Fruit fly (Drosophila melanogaster) whole organism, wandering third instar larva: ENCODE measurements around the gene CG34164.

Experiments
- Abd-B ChIP-seq: fragments of >200 bp; optimal IDR thresholded peaks from 2 replicates; lab custom pipeline; 2017; ENCODE audit warnings: missing biosample characterization, missing genetic modification characterization
- CG32264 ChIP-seq: fragments of 200-800 bp; sonication (Bioruptor generic); optimal IDR thresholded peaks from 2 replicates; lab custom pipeline; 2016; ENCODE audit warnings: missing biosample characterization, missing genetic modification characterization
- Dfd ChIP-seq: fragments of >200 bp; optimal IDR thresholded peaks from 2 replicates; lab custom pipeline; 2017; ENCODE audit warnings: missing biosample characterization, missing genetic modification characterization
- Hr78 ChIP-seq: fragments of >200 bp; optimal IDR thresholded peaks from 2 replicates; lab custom pipeline; 2017; ENCODE audit warnings: missing biosample characterization, missing genetic modification characterization
- Jra ChIP-seq: sonication (Bioruptor generic); optimal IDR thresholded peaks from 2 replicates; lab custom pipeline; 2016; ENCODE audit warnings: missing biosample characterization, missing genetic modification characterization
- Myc ChIP-seq: fragments of >200 bp; optimal IDR thresholded peaks from 2 replicates; lab custom pipeline; 2017
- N ChIP-seq: fragments of >200 bp; optimal IDR thresholded peaks from 2 replicates; lab custom pipeline; 2018; ENCODE audit warnings: missing biosample characterization, missing external identifiers, missing genetic modification characterization
- br ChIP-seq: fragments of 200-800 bp; sonication (Bioruptor generic); optimal IDR thresholded peaks from 2 replicates; lab custom pipeline; 2016; ENCODE audit warnings: missing biosample characterization, missing genetic modification characterization
- h ChIP-seq: fragments of 200-800 bp; sonication (Bioruptor generic); optimal IDR thresholded peaks from 3 replicates; lab custom pipeline; 2016; ENCODE audit warnings: missing biosample characterization, mild to moderate bottlenecking, missing genetic modification characterization
- pan ChIP-seq: fragments of >200 bp; optimal IDR thresholded peaks from 2 replicates; lab custom pipeline; 2017
- psq ChIP-seq: fragments of 200-800 bp; sonication (Bioruptor generic); optimal IDR thresholded peaks from 3 replicates; lab custom pipeline; 2017; ENCODE audit warnings: missing biosample characterization, mild to moderate bottlenecking, missing genetic modification characterization, moderate library complexity
- rgr ChIP-seq: fragments of 200-800 bp; sonication (Bioruptor generic); optimal IDR thresholded peaks from 3 replicates; lab custom pipeline; 2016; ENCODE audit warnings: missing biosample characterization, mild to moderate bottlenecking, missing genetic modification characterization

dm6 chr2L:12049133-12049532, 7.0 kb upstream of the CG34164 start, which contains the start of gene PLCXD:
- TF ChIP-seq br = no peak
- TF ChIP-seq Jra (GFP tag; lab: Kevin White, UChicago) = no peak
- TF ChIP-seq h (GFP tag; lab: Kevin White, UChicago) = no peak
- TF ChIP-seq Abd-B (GFP tag; lab: Kevin White, UChicago) = no peak
- no peak for TF ChIP-seq pan
- no peak for TF ChIP-seq Dfd (GFP tag; lab: Kevin White, UChicago)
- TF ChIP-seq psq = no peak
- no peak for TF ChIP-seq Myc
- TF ChIP-seq Hr78 (GFP tag; lab: Kevin White, UChicago) = no peak
- no peak for TF ChIP-seq rgr
- TF ChIP-seq N = no peak
- TF ChIP-seq CG32264 (GFP tag; lab: Kevin White, UChicago) = no peak
